Worm (Caenorhabditis elegans) whole organism, early embryonic: ENCODE data around the gene Y82E9BR.10.

ENCODE experiments used
- B0310.2 ChIP-seq: sonication (generic microtip); optimal IDR thresholded peaks from 2 replicates; lab custom pipeline; 2016; ENCODE audit warnings: mild to moderate bottlenecking, missing genetic modification characterization, missing compliant biosample characterization
- F13C5.2 ChIP-seq: sonication (generic microtip); optimal IDR thresholded peaks from 2 replicates; lab custom pipeline; 2017; ENCODE audit warnings: mild to moderate bottlenecking, missing genetic modification characterization, inconsistent platforms, missing compliant biosample characterization
- aly-1 ChIP-seq: sonication (generic microtip); optimal IDR thresholded peaks from 2 replicates; lab custom pipeline; 2016; ENCODE audit warnings: missing genetic modification characterization, missing compliant biosample characterization
- ama-1 ChIP-seq: fragments of 150-350 bp; optimal IDR thresholded peaks from 2 replicates; lab custom pipeline; 2014
- ceh-13 ChIP-seq: fragments of 200-800 bp; sonication (Bioruptor generic); optimal IDR thresholded peaks from 2 replicates; lab custom pipeline; 2018; ENCODE audit warnings: mild to moderate bottlenecking, missing genetic modification characterization, missing compliant biosample characterization
- ceh-36 ChIP-seq: sonication (generic microtip); optimal IDR thresholded peaks from 2 replicates; lab custom pipeline; 2016; ENCODE audit warnings: missing genetic modification characterization, inconsistent platforms, missing compliant biosample characterization
- ets-7 ChIP-seq: sonication (generic microtip); optimal IDR thresholded peaks from 2 replicates; lab custom pipeline; 2016; ENCODE audit warnings: missing genotype, missing genetic modification characterization, missing compliant biosample characterization
- flt-1 ChIP-seq: fragments of 200-800 bp; sonication (Bioruptor generic); IDR thresholded peaks from 2 replicates; pipeline ENCODE4 v1.3.6; 2022; ENCODE audit warnings: missing genetic modification characterization, missing compliant biosample characterization
- hmbx-1 ChIP-seq: sonication (generic microtip); optimal IDR thresholded peaks from 2 replicates; lab custom pipeline; 2016; ENCODE audit warnings: mild to moderate bottlenecking, missing genetic modification characterization, missing compliant biosample characterization
- hmg-4 ChIP-seq: fragments of 200-800 bp; sonication (Bioruptor generic); optimal IDR thresholded peaks from 2 replicates; lab custom pipeline; 2018; ENCODE audit warnings: mild to moderate bottlenecking, missing genetic modification characterization, missing compliant biosample characterization
- hnd-1 ChIP-seq: sonication (generic microtip); optimal IDR thresholded peaks from 2 replicates; lab custom pipeline; 2016; ENCODE audit warnings: missing genetic modification characterization, missing compliant biosample characterization
- pes-1 ChIP-seq: fragments of 200-800 bp; sonication (Bioruptor generic); IDR thresholded peaks from 2 replicates; pipeline ENCODE4 v1.3.6; 2022; ENCODE audit warnings: missing genetic modification reagents, missing genetic modification characterization, missing compliant biosample characterization
- scrt-1 ChIP-seq: fragments of 200-800 bp; sonication (Bioruptor generic); IDR thresholded peaks from 2 replicates; pipeline ENCODE4 v1.3.6; 2022; ENCODE audit warnings: missing genetic modification characterization, missing compliant biosample characterization
- sea-1 ChIP-seq: fragments of 200-800 bp; sonication (Bioruptor generic); conservative IDR thresholded peaks from 2 replicates; pipeline ENCODE4 v1.3.6; 2022; ENCODE audit warnings: missing genetic modification characterization, missing compliant biosample characterization
- tbx-11 ChIP-seq: fragments of 200-800 bp; sonication (Bioruptor generic); IDR thresholded peaks from 2 replicates; pipeline ENCODE4 v1.3.6; 2022; ENCODE audit warnings: missing genetic modification characterization, missing compliant biosample characterization
- tbx-37 ChIP-seq: fragments of 200-800 bp; sonication (Bioruptor generic); conservative IDR thresholded peaks from 2 replicates; pipeline ENCODE4 v1.3.6; 2022; ENCODE audit warnings: missing genetic modification reagents, missing genetic modification characterization, missing compliant biosample characterization
- tra-4 ChIP-seq: sonication (generic microtip); optimal IDR thresholded peaks from 2 replicates; lab custom pipeline; 2017; ENCODE audit warnings: missing genetic modification characterization, missing compliant biosample characterization

Y82E9BR.10 gene

ce11 chrIII:1342488-1342887 lies 32.9 kb downstream of the Y82E9BR.10 start, which contains the start of gene fbxa-26:
TSS of gene fbxa-26 (minus strand) at chrIII:1342522.
- TF ChIP-seq tbx-11 (GFP tag; lab: Robert Waterston, UW) = no peak
- no peak for TF ChIP-seq hmg-4 (GFP tag; lab: Kevin White, UChicago)
- TF ChIP-seq pes-1 = no peak
- no peak for TF ChIP-seq flt-1 (GFP tag; lab: Robert Waterston, UW)
- no peak for TF ChIP-seq hmbx-1 (tag; lab: Kevin White, UChicago)
- no peak for TF ChIP-seq tra-4 (tag; lab: Kevin White, UChicago)
- TF ChIP-seq sea-1 (GFP tag; lab: Robert Waterston, UW) = no peak
- no peak for TF ChIP-seq aly-1
- TF ChIP-seq ceh-13 (GFP tag; lab: Kevin White, UChicago) = no peak
- no peak for TF ChIP-seq tbx-37 (GFP tag; lab: Robert Waterston, UW)
- TF ChIP-seq hnd-1 (tag; lab: Kevin White, UChicago) = no peak
- no peak for TF ChIP-seq F13C5.2 (tag; lab: Kevin White, UChicago)
- no peak for TF ChIP-seq ets-7
- no peak for TF ChIP-seq scrt-1

- TF ChIP-seq tra-4 (tag; lab: Kevin White, UChicago) (no peak), hnd-1 (tag; lab: Kevin White, UChicago) (no peak), hmbx-1 (tag; lab: Kevin White, UChicago) (no peak), B0310.2 (tag; lab: Kevin White, UChicago) (no peak), pes-1 (no peak), sea-1 (GFP tag; lab: Robert Waterston, UW) (no peak), flt-1 (GFP tag; lab: Robert Waterston, UW) (no peak), hmg-4 (GFP tag; lab: Kevin White, UChicago) (no peak), ama-1 (lab: Kevin White, UChicago) (no peak), ets-7 (no peak), ceh-13 (GFP tag; lab: Kevin White, UChicago) (no peak), tbx-11 (GFP tag; lab: Robert Waterston, UW) (no peak), tbx-37 (GFP tag; lab: Robert Waterston, UW) (no peak), ceh-36 (tag; lab: Kevin White, UChicago) (no peak), aly-1 (no peak), scrt-1 (no peak), F13C5.2 (tag; lab: Kevin White, UChicago) (no peak)
These were observed 35.2 kb downstream of the Y82E9BR.10 start, which contains the start of gene fbxa-5 for ce11 chrIII:1340240-1340639. TSS of gene fbxa-5 (minus strand) at chrIII:1340340.

DNA sequence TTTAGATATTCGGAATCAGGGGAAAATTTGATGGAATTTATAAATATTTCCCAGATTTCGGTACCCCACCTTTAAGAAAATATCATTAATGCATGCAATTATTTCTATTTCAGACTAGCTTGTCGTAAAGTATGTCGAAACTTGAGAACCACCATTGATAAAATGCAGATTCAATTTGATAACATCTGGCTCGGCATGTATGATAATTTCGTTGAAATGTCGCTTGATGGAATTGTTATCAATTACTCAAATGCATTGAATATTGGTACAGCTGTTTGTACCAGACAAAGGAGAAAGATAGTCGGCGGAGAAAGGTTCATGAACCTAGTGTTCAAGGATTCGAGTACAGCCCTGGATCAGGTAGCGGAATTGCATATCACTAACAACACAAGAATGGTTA lies 43.5 kb downstream of the Y82E9BR.10 start, which contains the start of gene Y82E9BL.19:
TSS of gene Y82E9BL.19 (plus strand) at position 123 of the 400 bp plus-strand sequence.
- TF ChIP-seq hmg-4 (GFP tag; lab: Kevin White, UChicago) (no peak), ceh-36 (tag; lab: Kevin White, UChicago) (no peak), scrt-1 (no peak), B0310.2 (tag; lab: Kevin White, UChicago) (no peak), ceh-13 (GFP tag; lab: Kevin White, UChicago) (no peak), F13C5.2 (tag; lab: Kevin White, UChicago) (no peak)

DNA sequence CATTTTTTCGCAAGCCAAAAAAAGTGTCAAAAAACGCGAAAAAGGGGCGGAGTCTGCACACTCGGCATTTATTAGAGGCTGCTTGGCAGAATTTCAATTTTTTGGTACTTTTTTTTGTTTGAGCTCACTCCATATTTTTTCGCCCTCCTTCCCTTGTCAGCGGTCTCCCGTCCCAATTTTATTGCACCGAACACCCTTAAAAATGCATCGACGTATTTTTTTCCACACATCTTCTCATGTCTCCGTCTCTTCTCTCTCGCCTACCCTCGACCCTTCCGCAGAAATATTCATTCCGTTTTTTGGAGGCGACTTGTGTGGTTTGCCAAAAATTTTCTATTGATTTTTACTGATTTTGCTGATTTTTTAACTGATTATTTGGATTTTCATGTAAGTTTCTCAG lies 48.9 kb downstream of the Y82E9BR.10 start, which contains the start of gene Y82E9BL.18:
TSS of gene Y82E9BL.18 (plus strand) at position 301 of the 400 bp plus-strand sequence.
- no peak for TF ChIP-seq pes-1
- no peak for TF ChIP-seq aly-1
- TF ChIP-seq tbx-37 (GFP tag; lab: Robert Waterston, UW) = no peak
- TF ChIP-seq hnd-1 (tag; lab: Kevin White, UChicago) = no peak
- no peak for TF ChIP-seq ceh-36 (tag; lab: Kevin White, UChicago)
- TF ChIP-seq ceh-13 (GFP tag; lab: Kevin White, UChicago) = no peak
- no peak for TF ChIP-seq F13C5.2 (tag; lab: Kevin White, UChicago)
- TF ChIP-seq scrt-1 = no peak
- no peak for TF ChIP-seq hmg-4 (GFP tag; lab: Kevin White, UChicago)
- TF ChIP-seq tbx-11 (GFP tag; lab: Robert Waterston, UW) = no peak
